Worm (Caenorhabditis elegans) whole organism, late embryonic: ENCODE measurements around the gene T16A1.10.

Source experiments
- C08G9.2 ChIP-seq: sonication (generic microtip); optimal IDR thresholded peaks from 2 replicates; lab custom pipeline; 2016; ENCODE audit warnings: mild to moderate bottlenecking, missing genetic modification characterization, moderate library complexity, missing compliant biosample characterization
- F13H6.1 ChIP-seq: sonication (generic microtip); optimal IDR thresholded peaks from 2 replicates; lab custom pipeline; 2016; ENCODE audit warnings: missing genetic modification characterization, missing compliant biosample characterization
- K09A11.1 ChIP-seq: sonication (generic microtip); optimal IDR thresholded peaks from 2 replicates; lab custom pipeline; 2017; ENCODE audit warnings: antibody characterized with exemption, mild to moderate bottlenecking, missing genetic modification characterization, missing compliant biosample characterization; ENCODE audit not compliant: insufficient read depth
- T23F11.4 ChIP-seq: fragments of 200-800 bp; sonication (Bioruptor generic); optimal IDR thresholded peaks from 2 replicates; lab custom pipeline; 2018; ENCODE audit warnings: mild to moderate bottlenecking, missing genetic modification characterization, missing compliant biosample characterization
- ahr-1 ChIP-seq: sonication (generic microtip); optimal IDR thresholded peaks from 2 replicates; lab custom pipeline; 2016; ENCODE audit warnings: missing genetic modification characterization, missing compliant biosample characterization
- ceh-14 ChIP-seq: sonication (generic microtip); optimal IDR thresholded peaks from 2 replicates; lab custom pipeline; 2016; ENCODE audit warnings: missing genotype, missing genetic modification characterization, missing compliant biosample characterization
- ceh-18 ChIP-seq: sonication (generic microtip); optimal IDR thresholded peaks from 2 replicates; lab custom pipeline; 2016; ENCODE audit warnings: missing genetic modification characterization, missing compliant biosample characterization
- ceh-22 ChIP-seq: sonication (generic microtip); optimal IDR thresholded peaks from 2 replicates; lab custom pipeline; 2017; ENCODE audit warnings: missing biosample characterization, missing genetic modification characterization
- ceh-24 ChIP-seq: sonication (generic microtip); optimal IDR thresholded peaks from 2 replicates; lab custom pipeline; 2016; ENCODE audit warnings: mild to moderate bottlenecking, missing genetic modification characterization, missing compliant biosample characterization
- ceh-30 ChIP-seq: fragments of 150-350 bp; optimal IDR thresholded peaks from 2 replicates; lab custom pipeline; 2014; ENCODE audit warnings: missing biosample characterization, missing genetic modification characterization
- ceh-45 ChIP-seq: fragments of 200-800 bp; sonication (Bioruptor generic); IDR thresholded peaks from 2 replicates; pipeline ENCODE4 v1.3.6; 2022; ENCODE audit warnings: missing genetic modification reagents, missing genetic modification characterization, missing compliant biosample characterization
- ceh-6 ChIP-seq: fragments of 200-800 bp; sonication (Bioruptor generic); optimal IDR thresholded peaks from 2 replicates; lab custom pipeline; 2018; ENCODE audit warnings: mild to moderate bottlenecking, missing genetic modification characterization, missing compliant biosample characterization
- dmd-4 ChIP-seq: sonication (generic microtip); optimal IDR thresholded peaks from 2 replicates; lab custom pipeline; 2016; ENCODE audit warnings: borderline replicate concordance, missing genetic modification characterization, missing compliant biosample characterization
- dve-1 ChIP-seq: sonication (generic microtip); optimal IDR thresholded peaks from 2 replicates; lab custom pipeline; 2017; ENCODE audit warnings: antibody characterized with exemption, mild to moderate bottlenecking, missing genetic modification characterization, missing compliant biosample characterization
- elt-2 ChIP-seq: sonication (generic microtip); optimal IDR thresholded peaks from 2 replicates; lab custom pipeline; 2016; ENCODE audit warnings: missing genetic modification reagents, missing genetic modification characterization, missing compliant biosample characterization
- ets-4 ChIP-seq: sonication (generic microtip); optimal IDR thresholded peaks from 2 replicates; lab custom pipeline; 2016; ENCODE audit warnings: missing genetic modification characterization, missing compliant biosample characterization
- fax-1 ChIP-seq: sonication (generic microtip); optimal IDR thresholded peaks from 2 replicates; lab custom pipeline; 2016; ENCODE audit warnings: missing genotype, missing genetic modification characterization, missing compliant biosample characterization
- hlh-13 ChIP-seq: fragments of 200-800 bp; sonication (Bioruptor generic); optimal IDR thresholded peaks from 2 replicates; lab custom pipeline; 2018; ENCODE audit warnings: mild to moderate bottlenecking, missing genetic modification characterization, missing compliant biosample characterization
- hlh-6 ChIP-seq: sonication (generic microtip); optimal IDR thresholded peaks from 2 replicates; lab custom pipeline; 2016; ENCODE audit warnings: missing genotype, missing genetic modification characterization, missing compliant biosample characterization
- madf-2 ChIP-seq: sonication (generic microtip); optimal IDR thresholded peaks from 2 replicates; lab custom pipeline; 2017; ENCODE audit warnings: missing genetic modification characterization, missing compliant biosample characterization
- odd-2 ChIP-seq: sonication (generic microtip); optimal IDR thresholded peaks from 2 replicates; lab custom pipeline; 2017; ENCODE audit warnings: antibody characterized with exemption, mild to moderate bottlenecking, missing genetic modification characterization, missing compliant biosample characterization
- pag-3 ChIP-seq: sonication (generic microtip); optimal IDR thresholded peaks from 2 replicates; lab custom pipeline; 2016; ENCODE audit warnings: missing compliant biosample characterization, missing genetic modification characterization, borderline replicate concordance
- pax-1 ChIP-seq: fragments of 150-350 bp; optimal IDR thresholded peaks from 2 replicates; lab custom pipeline; 2014; ENCODE audit warnings: missing biosample characterization, missing genetic modification characterization
- pha-2 ChIP-seq: sonication (generic microtip); optimal IDR thresholded peaks from 2 replicates; lab custom pipeline; 2017; ENCODE audit warnings: mild to moderate bottlenecking, missing genetic modification characterization, missing compliant biosample characterization
- pros-1 ChIP-seq: fragments of 150-350 bp; optimal IDR thresholded peaks from 2 replicates; lab custom pipeline; 2014; ENCODE audit warnings: missing biosample characterization, missing genetic modification reagents, missing genetic modification characterization
- ref-2 ChIP-seq: sonication (generic microtip); optimal IDR thresholded peaks from 2 replicates; lab custom pipeline; 2016; ENCODE audit warnings: missing genetic modification characterization, missing compliant biosample characterization
- sdc-2 ChIP-seq: sonication (generic microtip); optimal IDR thresholded peaks from 2 replicates; lab custom pipeline; 2016; ENCODE audit warnings: missing genotype, missing genetic modification characterization, missing compliant biosample characterization
- sox-2 ChIP-seq: fragments of 200-800 bp; sonication (Bioruptor generic); IDR thresholded peaks from 2 replicates; pipeline ENCODE4 v1.3.6; 2022; ENCODE audit warnings: missing genetic modification reagents, missing genetic modification characterization, missing compliant biosample characterization
- tbx-7 ChIP-seq: sonication (generic microtip); optimal IDR thresholded peaks from 2 replicates; lab custom pipeline; 2016; ENCODE audit warnings: missing genotype, missing genetic modification characterization, missing compliant biosample characterization
- unc-3 ChIP-seq, 2 experiments: fragments of 200-800 bp in 1 of 2; sonication (Bioruptor generic) in 1 of 2; sonication (generic microtip) in 1 of 2; conservative IDR thresholded peaks in 1 of 2; optimal IDR thresholded peaks in 1 of 2; 2 replicates each; pipeline versions ENCODE4 v1.3.6 to Lab custom; 2016 to 2022; ENCODE audit warnings: missing compliant biosample characterization in 2 of 2, missing genetic modification characterization in 2 of 2, missing genetic modification reagents in 1 of 2
- unc-42 ChIP-seq: sonication (generic microtip); optimal IDR thresholded peaks from 2 replicates; lab custom pipeline; 2016; ENCODE audit warnings: missing genotype, missing genetic modification characterization, missing compliant biosample characterization
- ztf-16 ChIP-seq: sonication (generic microtip); optimal IDR thresholded peaks from 2 replicates; lab custom pipeline; 2017; ENCODE audit warnings: missing genetic modification characterization, missing compliant biosample characterization

T16A1.10 gene

DNA sequence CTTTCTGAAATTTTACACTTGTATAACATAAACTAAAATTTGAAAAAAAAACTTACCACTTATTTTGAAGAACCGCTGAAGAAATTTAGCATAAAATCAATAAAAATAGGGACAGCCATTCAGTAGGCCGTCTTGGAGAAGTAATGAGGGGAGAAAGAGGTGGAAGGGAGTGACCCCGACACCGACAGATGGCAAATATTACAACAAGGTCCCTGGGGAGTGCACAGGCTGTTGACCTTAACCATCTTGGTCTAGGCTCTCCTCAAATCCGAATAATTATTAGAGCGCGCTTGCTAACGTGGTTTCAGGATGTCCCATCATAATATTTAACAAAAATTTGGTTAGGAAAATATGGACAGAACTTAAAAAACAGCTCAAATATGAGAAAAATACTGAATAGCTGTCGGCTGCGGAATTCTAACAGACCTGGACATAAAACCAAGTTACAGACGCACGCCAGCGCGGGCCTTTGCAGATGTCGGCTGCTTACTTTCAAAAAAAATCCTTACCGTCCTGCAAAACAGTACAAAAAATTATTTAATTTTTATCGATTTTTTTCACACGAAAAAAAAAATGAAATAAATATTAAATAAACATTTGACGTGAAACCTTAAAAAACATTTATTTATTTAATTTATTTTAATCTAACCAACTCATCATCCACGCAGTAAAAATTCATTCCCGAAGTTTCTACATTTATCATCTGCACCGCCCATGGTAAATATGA is 3.2 kb upstream of the T16A1.10 start, which contains the start of gene T16A1.2:
T16A1.2 (plus strand) TSS at position 677 of the 727 bp plus-strand sequence.
- TF ChIP-seq ceh-45 (GFP tag; lab: Robert Waterston, UW), result no peak
- TF ChIP-seq fax-1 (tag; lab: Kevin White, UChicago), result no peak
- no peak for TF ChIP-seq hlh-6

DNA sequence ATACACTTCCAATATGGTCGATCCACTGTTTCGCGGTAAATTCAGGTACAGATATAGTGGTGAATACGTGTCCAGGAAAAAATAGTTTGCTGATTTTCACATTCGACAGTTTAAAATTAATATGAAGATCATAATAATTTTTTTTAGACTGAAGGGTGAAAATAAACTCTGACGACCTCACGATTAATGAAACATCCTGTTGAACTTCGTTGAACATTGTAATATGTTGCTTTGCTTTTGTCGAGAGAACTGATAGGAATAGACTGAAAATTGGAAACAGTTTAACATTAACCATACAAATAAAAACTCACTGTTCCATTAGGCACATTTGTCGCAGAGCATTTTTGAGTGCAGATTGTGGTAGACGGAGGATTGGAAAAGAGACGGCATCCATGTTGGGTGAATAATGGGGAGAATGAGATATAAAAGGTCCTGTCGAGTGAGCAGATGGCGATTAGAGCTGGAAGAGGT is 1.6 kb upstream of the T16A1.10 start, which contains the start of gene fbxb-37:
fbxb-37 (minus strand) TSS at position 421 of the 471 bp plus-strand sequence.
- TF ChIP-seq pha-2, result no peak
- no peak for TF ChIP-seq hlh-13 (GFP tag; lab: Kevin White, UChicago)
- no peak for TF ChIP-seq ahr-1
- TF ChIP-seq sox-2 (GFP tag; lab: Robert Waterston, UW), result no peak
- TF ChIP-seq odd-2 (tag; lab: Kevin White, UChicago), result no peak
- TF ChIP-seq unc-42 (tag; lab: Kevin White, UChicago), result no peak
- TF ChIP-seq dmd-4 (tag; lab: Kevin White, UChicago), result no peak
- no peak for TF ChIP-seq ceh-45 (GFP tag; lab: Robert Waterston, UW)
- TF ChIP-seq madf-2 (tag; lab: Kevin White, UChicago), result no peak
- no peak for TF ChIP-seq dve-1 (tag; lab: Kevin White, UChicago)
- no peak for TF ChIP-seq ztf-16 (tag; lab: Kevin White, UChicago)
- TF ChIP-seq tbx-7 (tag; lab: Kevin White, UChicago), result no peak
- TF ChIP-seq ets-4 (tag; lab: Kevin White, UChicago), result no peak
- no peak for TF ChIP-seq ref-2 (tag; lab: Kevin White, UChicago)
- TF ChIP-seq ceh-14, result no peak
- no peak for TF ChIP-seq ceh-22 (tag; lab: Kevin White, UChicago)
- no peak for TF ChIP-seq T23F11.4 (GFP tag; lab: Kevin White, UChicago)
- no peak for TF ChIP-seq ceh-6
- no peak for TF ChIP-seq unc-3 (GFP tag; conservative IDR thresholded peaks at IDR 0.05; lab: Robert Waterston, UW)
- no peak for TF ChIP-seq unc-3 (tag; optimal IDR thresholded peaks at IDR 0.05; lab: Kevin White, UChicago)

DNA sequence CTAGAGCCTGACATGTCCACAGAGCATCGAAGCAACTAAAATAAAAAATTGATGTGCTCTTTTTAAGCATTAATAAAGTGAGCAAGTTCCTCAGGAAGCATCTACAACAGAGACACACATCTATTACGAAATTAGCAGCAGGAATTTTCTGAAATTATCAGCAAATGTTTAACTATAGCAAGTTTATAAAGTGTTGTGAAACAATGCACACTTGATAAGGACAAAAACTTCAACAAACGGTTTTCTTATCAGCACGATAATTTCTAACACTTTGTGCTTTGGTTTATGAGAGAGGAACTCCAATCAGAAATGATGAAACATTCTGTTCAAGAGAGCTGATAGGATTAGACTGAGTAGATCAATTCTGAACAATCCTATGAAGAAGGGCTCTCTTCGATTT is 1.3 kb downstream of the T16A1.10 start, which contains the start of gene trpl-5:
trpl-5 (minus strand) TSS at position 32 of the 400 bp plus-strand sequence.
- TF ChIP-seq F13H6.1 (tag; lab: Kevin White, UChicago) (no peak), pag-3 (no peak), unc-42 (tag; lab: Kevin White, UChicago) (no peak), elt-2 (peak; percentile 80), ceh-45 (GFP tag; lab: Robert Waterston, UW) (no peak)

DNA sequence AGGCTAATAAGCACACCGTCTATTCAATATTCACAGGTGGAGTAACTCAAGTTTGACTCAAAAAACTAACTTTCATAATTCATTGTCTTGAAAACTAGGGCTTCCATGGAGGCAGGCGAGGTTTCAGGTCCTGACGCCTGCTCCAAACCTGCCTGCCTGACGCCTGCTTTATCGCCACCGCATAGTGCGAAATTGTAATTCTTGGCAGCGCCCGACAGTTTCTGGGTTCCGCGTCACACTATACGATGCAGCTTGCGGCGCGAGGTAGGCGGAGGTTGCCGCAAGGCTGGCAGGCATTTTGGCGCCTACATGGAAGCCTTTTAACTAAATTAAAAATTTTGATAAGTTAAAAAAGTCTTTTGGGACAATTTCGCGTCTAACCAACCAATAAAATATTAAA is 4.7 kb downstream of the T16A1.10 start:
- TF ChIP-seq dmd-4 (tag; lab: Kevin White, UChicago) (no peak), ceh-18 (no peak), ahr-1 (no peak), ceh-30 (tag; lab: Kevin White, UChicago) (no peak), pros-1 (tag; lab: Kevin White, UChicago) (no peak), elt-2 (no peak), C08G9.2 (no peak), ceh-24 (no peak)

DNA sequence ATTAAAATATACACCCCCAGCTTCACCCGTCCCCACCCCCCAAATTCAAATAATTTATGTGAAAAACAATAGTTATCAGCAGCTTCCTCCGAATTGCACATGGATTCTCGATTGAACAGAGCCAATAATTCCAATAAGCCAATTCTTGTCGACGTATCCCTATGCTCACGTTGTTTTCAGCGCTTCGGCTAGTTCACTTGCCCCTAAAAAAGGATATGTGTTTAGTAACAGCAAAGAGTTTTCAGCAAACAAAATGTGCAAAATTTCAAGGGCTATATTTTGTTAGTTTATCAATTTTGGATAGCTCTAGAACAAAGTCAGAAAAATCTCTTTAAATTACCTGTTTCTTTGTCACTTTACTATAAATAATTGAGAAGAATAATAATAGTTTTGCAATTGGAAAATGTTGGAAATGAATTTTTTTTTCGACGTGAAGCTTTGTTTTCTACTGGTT is 8.1 kb downstream of the T16A1.10 start, which contains the start of the genes T16A1.5 and fbxc-49:
T16A1.5 (minus strand) TSS at position 101 of the 454 bp plus-strand sequence.
fbxc-49 (plus strand) TSS at position 404 of the 454 bp plus-strand sequence.
- no peak for TF ChIP-seq ets-4 (tag; lab: Kevin White, UChicago)
- no peak for TF ChIP-seq pax-1 (tag; lab: Kevin White, UChicago)
- TF ChIP-seq ahr-1, result no peak
- TF ChIP-seq sdc-2 (tag; lab: Kevin White, UChicago), result no peak
- no peak for TF ChIP-seq ceh-18
- no peak for TF ChIP-seq K09A11.1 (tag; lab: Kevin White, UChicago)
- TF ChIP-seq, all 69 proteins: peak for 0
